Worm (Caenorhabditis elegans) whole organism, L4 larva: ENCODE data around the gene B0361.9.

Experiments used
- ZK546.5 ChIP-seq, 2 experiments: sonication (generic microtip); optimal IDR thresholded peaks; 2 replicates each; lab custom pipeline; 2017; ENCODE audit warnings: missing biosample characterization in 2 of 2, missing genetic modification characterization in 2 of 2
- aly-2 ChIP-seq: sonication (generic microtip); optimal IDR thresholded peaks from 2 replicates; lab custom pipeline; 2018; ENCODE audit warnings: missing biosample characterization, missing genetic modification characterization
- fos-1 ChIP-seq: fragments of 150-350 bp; optimal IDR thresholded peaks from 2 replicates; lab custom pipeline; 2014; ENCODE audit warnings: missing biosample characterization, missing genetic modification characterization
- lin-15B ChIP-seq: fragments of 150-350 bp; sonication (generic microtip); optimal IDR thresholded peaks from 3 replicates; lab custom pipeline; 2014; ENCODE audit warnings: missing biosample characterization, missing genetic modification characterization
- mep-1 ChIP-seq: fragments of 150-350 bp; sonication (generic microtip); optimal IDR thresholded peaks from 3 replicates; lab custom pipeline; 2014; ENCODE audit warnings: missing biosample characterization, missing genetic modification characterization
- nhr-10 ChIP-seq: fragments of 150-350 bp; optimal IDR thresholded peaks from 2 replicates; lab custom pipeline; 2014; ENCODE audit warnings: missing biosample characterization, missing genetic modification characterization
- nhr-237 ChIP-seq: sonication (generic microtip); optimal IDR thresholded peaks from 2 replicates; lab custom pipeline; 2017; ENCODE audit warnings: missing biosample characterization, missing genetic modification characterization
- skn-1 ChIP-seq: fragments of 150-350 bp; optimal IDR thresholded peaks from 2 replicates; lab custom pipeline; 2014; ENCODE audit warnings: missing biosample characterization, missing genetic modification characterization
- zfp-3 ChIP-seq: fragments of 200-800 bp; sonication (Bioruptor generic); conservative IDR thresholded peaks from 2 replicates; pipeline ENCODE4 v1.3.6; 2022; ENCODE audit warnings: missing genetic modification reagents, missing genetic modification characterization, missing compliant biosample characterization
- zip-11 ChIP-seq: fragments of 200-800 bp; sonication (Bioruptor generic); IDR thresholded peaks from 2 replicates; pipeline ENCODE4 v1.3.6; 2022; ENCODE audit warnings: missing genetic modification characterization, missing compliant biosample characterization

DNA sequence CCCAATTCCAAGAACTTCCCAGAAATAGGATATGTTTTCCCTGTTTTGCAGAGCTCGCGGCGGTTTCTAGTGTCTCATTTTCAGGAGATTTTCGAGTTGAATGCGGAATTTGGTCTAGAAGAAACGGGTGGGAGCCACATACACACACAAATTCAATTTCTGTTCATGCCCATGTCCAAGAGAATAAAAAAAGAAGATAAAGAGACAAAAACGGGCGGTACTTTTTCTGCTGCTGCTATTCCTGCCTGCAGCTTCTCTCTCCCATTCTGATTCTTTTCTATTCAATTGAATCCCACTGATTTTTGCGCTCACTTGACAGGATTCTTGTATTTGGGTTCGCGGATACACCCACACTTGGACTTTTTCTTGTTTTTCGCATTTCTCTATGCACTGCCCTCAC is 36.8 kb downstream of the B0361.9 start:
- TF ChIP-seq skn-1 (tag; lab: Kevin White, UChicago) (no peak), fos-1 (tag; lab: Kevin White, UChicago) (no peak), lin-15B (no peak), zfp-3 (GFP tag; lab: Robert Waterston, UW) (no peak), ZK546.5 (tag; optimal IDR thresholded peaks at IDR 0.05; lab: Kevin White, UChicago) (no peak), nhr-10 (no peak), zip-11 (GFP tag; lab: Robert Waterston, UW) (no peak), aly-2 (tag; lab: Kevin White, UChicago) (no peak), mep-1 (tag; lab: Kevin White, UChicago) (no peak), nhr-237 (no peak)
